Fruit fly (Drosophila melanogaster): ENCODE measurements around the gene RecQ4.
A peak's percentile ranks its signal among the peaks of the same experiment; 100 is the strongest.

The RecQ4 gene

DNA sequence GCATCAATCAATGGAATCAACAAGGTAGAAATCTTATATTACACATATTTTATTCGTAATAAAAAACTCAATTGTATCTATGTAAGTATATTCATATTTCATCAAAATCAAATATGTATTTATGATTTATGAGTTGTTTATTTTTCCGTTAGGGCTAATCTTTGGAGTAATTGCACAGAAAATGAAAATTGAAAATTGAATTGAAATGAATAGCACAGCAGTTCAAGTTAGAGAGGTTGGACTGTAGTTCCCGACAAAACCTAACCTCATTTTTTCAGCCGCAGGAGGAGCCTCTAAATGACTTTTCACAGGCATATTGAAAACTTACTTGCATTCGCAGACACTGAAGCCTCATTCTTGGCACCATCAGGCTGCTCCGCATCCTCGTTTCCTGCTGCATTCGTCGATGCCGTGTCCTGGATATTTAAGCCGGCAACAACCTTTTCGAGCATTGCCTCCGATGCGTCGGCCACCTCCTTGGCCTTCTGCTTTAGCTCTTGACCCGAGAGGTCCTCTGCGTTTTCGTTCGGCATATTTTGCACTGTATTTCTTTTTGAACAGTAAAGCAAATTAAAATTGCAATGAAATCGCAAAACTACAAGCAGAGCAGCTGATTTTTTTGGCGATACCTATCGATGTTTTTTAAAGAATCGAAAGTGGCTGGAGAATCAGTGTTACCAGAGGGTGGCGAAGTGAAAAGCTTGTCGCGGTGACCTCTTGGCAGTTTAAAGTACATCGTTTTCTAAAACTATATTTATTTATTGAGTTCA lies 2.2 kb upstream of the RecQ4 start, which contains the start of gene Nmt (continued):
- TF ChIP-seq mld (GFP tag; IDR thresholded peaks at IDR 0.05; ENCODE audit: partially characterized antibody) (peak; percentile 62; the same call in 1 of the 3 replicates), ranshi (GFP tag; IDR thresholded peaks at IDR 0.05) (peak; percentile 14; the same call in 1 of the 2 replicates), bsh (GFP tag; optimal IDR thresholded peaks at IDR 0.05) (peak in 1 of 2 experiments; percentile 43), E2f2 (GFP tag; IDR thresholded peaks at IDR 0.05) (peak; percentile 86), Sin3A (optimal IDR thresholded peaks at IDR 0.05) (peak; percentile 78), nerfin-2 (GFP tag; IDR thresholded peaks at IDR 0.05; ENCODE audit: partially characterized antibody) (peak; percentile 51; the same call in 1 of the 2 replicates), amos (GFP tag; IDR thresholded peaks at IDR 0.05; ENCODE audit: partially characterized antibody) (peak; percentile 85), CG7786 (GFP tag; optimal IDR thresholded peaks at IDR 0.05) (peak; percentile 6), HLH3B (GFP tag; IDR thresholded peaks at IDR 0.05) (no peak), CG15514 (GFP tag; optimal IDR thresholded peaks at IDR 0.05) (peak; percentile 39), CG12391 (tag; optimal IDR thresholded peaks at IDR 0.05) (peak; percentile 22), CG9932 (GFP tag; IDR thresholded peaks at IDR 0.05) (peak; percentile 72), CG10209 (GFP tag; optimal IDR thresholded peaks at IDR 0.05) (peak; percentile 36), CG3847 (GFP tag; IDR thresholded peaks at IDR 0.05) (peak; percentile 25), Ada2b (GFP tag; IDR thresholded peaks at IDR 0.05) (0 out of 2 replicates have a peak, but pooled peaks have one; percentile 36), CG12236 (GFP tag; optimal IDR thresholded peaks at IDR 0.05) (no peak), MESR4 (GFP tag; optimal IDR thresholded peaks at IDR 0.05) (peak; percentile 45), jumu (GFP tag; optimal IDR thresholded peaks at IDR 0.05) (no peak), CG43689 (GFP tag; IDR thresholded peaks at IDR 0.05) (0 out of 2 replicates have a peak, but pooled peaks have one; percentile 36), ato (GFP tag; IDR thresholded peaks at IDR 0.05; ENCODE audit: partially characterized antibody) (peak; percentile 70), sob (GFP tag; IDR thresholded peaks at IDR 0.05) (no peak), CG8290 (GFP tag; optimal IDR thresholded peaks at IDR 0.05) (no peak), CG8290 (tag; optimal IDR thresholded peaks at IDR 0.05) (peak in 1 of 2 experiments; percentile 3), CG34422 (GFP tag; IDR thresholded peaks at IDR 0.05) (peak; percentile 68; the same call in 1 of the 3 replicates), zfh2 (GFP tag; optimal IDR thresholded peaks at IDR 0.05) (peak; percentile 25), hbn (GFP tag; IDR thresholded peaks at IDR 0.05; ENCODE audit: partially characterized antibody) (peak; percentile 86), CG10267 (tag; optimal IDR thresholded peaks at IDR 0.05) (peak; percentile 24), BEAF-32 (GFP tag; optimal IDR thresholded peaks at IDR 0.05) (peak; percentile 84), chm (GFP tag; IDR thresholded peaks at IDR 0.05) (0 out of 2 replicates have a peak, but pooled peaks have one; percentile 25), hkb (optimal IDR thresholded peaks at IDR 0.05) (no peak), hkb (GFP tag; IDR thresholded peaks at IDR 0.05) (0 out of 2 replicates have a peak, but pooled peaks have one; percentile 26), Blimp-1 (GFP tag; optimal IDR thresholded peaks at IDR 0.05) (peak; percentile 16), Fer3 (tag; optimal IDR thresholded peaks at IDR 0.05) (peak; percentile 39), bbx (GFP tag; IDR thresholded peaks at IDR 0.05; ENCODE audit: partially characterized antibody) (peak; percentile 82), Aef1 (GFP tag; IDR thresholded peaks at IDR 0.05) (peak; percentile 55), Awh (GFP tag; IDR thresholded peaks at IDR 0.05) (no peak), CG9817 (tag; optimal IDR thresholded peaks at IDR 0.05) (peak; percentile 2), CG8359 (GFP tag; optimal IDR thresholded peaks at IDR 0.05; ENCODE audit: borderline replicate concordance) (no peak), CG7928 (GFP tag; optimal IDR thresholded peaks at IDR 0.05) (no peak), CG17385 (GFP tag; optimal IDR thresholded peaks at IDR 0.05) (peak; percentile 17), Doc3 (GFP tag; IDR thresholded peaks at IDR 0.05; ENCODE audit: partially characterized antibody) (peak; percentile 67), CG10366 (GFP tag; IDR thresholded peaks at IDR 0.05) (peak; percentile 70), Xbp1 (GFP tag; optimal IDR thresholded peaks at IDR 0.05) (peak; percentile 58), bigmax (GFP tag; optimal IDR thresholded peaks at IDR 0.05) (peak; percentile 96), CG30403 (GFP tag; optimal IDR thresholded peaks at IDR 0.05) (peak; percentile 46), CG7963 (GFP tag; IDR thresholded peaks at IDR 0.05; ENCODE audit: partially characterized antibody) (peak; percentile 72), CG3726 (GFP tag; IDR thresholded peaks at IDR 0.05) (no peak), Mad (GFP tag; optimal IDR thresholded peaks at IDR 0.05) (no peak)
